Fruit fly (Drosophila melanogaster) whole organism, embryonic: Measurements from ENCODE around the gene Strip.

Source experiments
- Antp ChIP-seq: fragments of 200-800 bp; sonication (Bioruptor generic); optimal IDR thresholded peaks from 3 replicates; lab custom pipeline; 2016; ENCODE audit warnings: missing biosample characterization, missing genetic modification characterization
- Asciz ChIP-seq: fragments of 200-800 bp; sonication (Bioruptor generic); optimal IDR thresholded peaks from 2 replicates; lab custom pipeline; 2017; ENCODE audit warnings: missing biosample characterization, mild to moderate bottlenecking, missing genetic modification characterization, missing genetic modification reagents
- BEAF-32 ChIP-seq: fragments of 200-800 bp; sonication (Bioruptor generic); optimal IDR thresholded peaks from 3 replicates; lab custom pipeline; 2017; ENCODE audit warnings: missing biosample characterization, missing genetic modification characterization, mild to moderate bottlenecking, moderate library complexity, missing genetic modification reagents
- CG10274 ChIP-seq: fragments of 200-800 bp; sonication (Bioruptor generic); optimal IDR thresholded peaks from 3 replicates; lab custom pipeline; 2017; ENCODE audit warnings: missing biosample characterization, mild to moderate bottlenecking, missing genetic modification characterization
- CG10366 ChIP-seq: fragments of 200-800 bp; sonication (Bioruptor generic); IDR thresholded peaks from 2 replicates; pipeline ENCODE4 v1.3.6; 2022; ENCODE audit warnings: missing biosample characterization, missing genetic modification characterization
- CG11695 ChIP-seq: fragments of 200-800 bp; sonication (Bioruptor generic); IDR thresholded peaks from 3 replicates; pipeline ENCODE4 v1.3.6; 2022; ENCODE audit warnings: missing biosample characterization, missing genetic modification characterization
- CG11696 ChIP-seq: fragments of 200-800 bp; sonication (Bioruptor generic); IDR thresholded peaks from 2 replicates; pipeline ENCODE4 v1.3.6; 2022; ENCODE audit warnings: missing biosample characterization, missing genetic modification characterization
- CG1233 ChIP-seq: fragments of 200-800 bp; sonication (Bioruptor generic); optimal IDR thresholded peaks from 4 replicates; lab custom pipeline; 2018; ENCODE audit warnings: missing biosample characterization, mild to moderate bottlenecking, missing genetic modification characterization
- CG13296 ChIP-seq: fragments of 200-800 bp; sonication (Bioruptor generic); optimal IDR thresholded peaks from 3 replicates; lab custom pipeline; 2018; ENCODE audit warnings: missing biosample characterization, mild to moderate bottlenecking, missing genetic modification characterization
- CG13424 ChIP-seq: fragments of 200-800 bp; sonication (Bioruptor generic); optimal IDR thresholded peaks from 2 replicates; lab custom pipeline; 2019; ENCODE audit warnings: missing biosample characterization, mild to moderate bottlenecking, missing genetic modification characterization, moderate library complexity
- CG15011 ChIP-seq: fragments of 200-800 bp; sonication (Bioruptor generic); optimal IDR thresholded peaks from 3 replicates; lab custom pipeline; 2018; ENCODE audit warnings: missing biosample characterization, mild to moderate bottlenecking, missing genetic modification characterization
- CG16813 ChIP-seq: fragments of 200-800 bp; sonication (Bioruptor generic); IDR thresholded peaks from 3 replicates; pipeline ENCODE4 v1.3.6; 2022; ENCODE audit warnings: missing biosample characterization, missing genetic modification characterization; ENCODE audit not compliant: partially characterized antibody
- CG17385 ChIP-seq: fragments of 200-800 bp; sonication (Bioruptor generic); optimal IDR thresholded peaks from 3 replicates; lab custom pipeline; 2018; ENCODE audit warnings: missing biosample characterization, mild to moderate bottlenecking, missing genetic modification characterization
- CG17802 ChIP-seq: fragments of 200-800 bp; sonication (Bioruptor generic); optimal IDR thresholded peaks from 2 replicates; lab custom pipeline; 2018; ENCODE audit warnings: missing biosample characterization, mild to moderate bottlenecking, missing genetic modification characterization, moderate library complexity
- CG18599 ChIP-seq: fragments of 200-800 bp; sonication (Bioruptor generic); optimal IDR thresholded peaks from 3 replicates; lab custom pipeline; 2017; ENCODE audit warnings: missing biosample characterization, missing genetic modification characterization, mild to moderate bottlenecking, moderate library complexity, missing genetic modification reagents
- CG2129 ChIP-seq: fragments of 200-800 bp; sonication (Bioruptor generic); IDR thresholded peaks from 2 replicates; pipeline ENCODE4 v1.3.6; 2022; ENCODE audit warnings: missing biosample characterization, missing genetic modification characterization; ENCODE audit not compliant: partially characterized antibody
- CG32772 ChIP-seq: fragments of 200-800 bp; sonication (Bioruptor generic); IDR thresholded peaks from 2 replicates; pipeline ENCODE4 v1.3.6; 2022; ENCODE audit warnings: missing biosample characterization, missing genetic modification characterization
- CG4820 ChIP-seq: fragments of 200-800 bp; sonication (Bioruptor generic); optimal IDR thresholded peaks from 3 replicates; lab custom pipeline; 2016; ENCODE audit warnings: missing biosample characterization, missing genetic modification characterization
- CG7786 ChIP-seq: fragments of 200-800 bp; sonication (Bioruptor generic); optimal IDR thresholded peaks from 2 replicates; lab custom pipeline; 2016; ENCODE audit warnings: missing biosample characterization, missing genetic modification characterization
- CG8765 ChIP-seq: fragments of 200-800 bp; sonication (Bioruptor generic); IDR thresholded peaks from 2 replicates; pipeline ENCODE4 v1.3.6; 2022; ENCODE audit warnings: missing biosample characterization, missing genetic modification characterization
- CG9817 ChIP-seq: fragments of 200-800 bp; sonication (Bioruptor generic); optimal IDR thresholded peaks from 2 replicates; lab custom pipeline; 2018; ENCODE audit warnings: missing biosample characterization, mild to moderate bottlenecking, missing genetic modification characterization, moderate library complexity
- CTCF ChIP-seq: fragments of 200-800 bp; sonication (Bioruptor generic); optimal IDR thresholded peaks from 2 replicates; lab custom pipeline; 2017; ENCODE audit warnings: missing biosample characterization, mild to moderate bottlenecking, missing genetic modification characterization, moderate library complexity
- D19B ChIP-seq: fragments of 200-800 bp; sonication (Bioruptor generic); optimal IDR thresholded peaks from 2 replicates; lab custom pipeline; 2017; ENCODE audit warnings: missing biosample characterization, mild to moderate bottlenecking, missing genetic modification characterization
- Drgx ChIP-seq: fragments of 200-800 bp; sonication (Bioruptor generic); IDR thresholded peaks from 2 replicates; pipeline ENCODE4 v1.3.6; 2022; ENCODE audit warnings: missing biosample characterization, missing genetic modification characterization
- Fer3 ChIP-seq: fragments of 200-800 bp; sonication (Bioruptor generic); optimal IDR thresholded peaks from 2 replicates; lab custom pipeline; 2018; ENCODE audit warnings: missing biosample characterization, mild to moderate bottlenecking, missing genetic modification characterization, moderate library complexity
- Gsc ChIP-seq: fragments of 200-800 bp; sonication (Bioruptor generic); IDR thresholded peaks from 2 replicates; pipeline ENCODE4 v1.3.6; 2022; ENCODE audit warnings: missing biosample characterization, missing genetic modification characterization
- H15 ChIP-seq: fragments of 200-800 bp; sonication (Bioruptor generic); IDR thresholded peaks from 3 replicates; pipeline ENCODE4 v1.3.6; 2022; ENCODE audit warnings: missing biosample characterization, missing genetic modification characterization
- HLH4C ChIP-seq: fragments of 200-800 bp; sonication (Bioruptor generic); IDR thresholded peaks from 3 replicates; pipeline ENCODE4 v1.3.6; 2022; ENCODE audit warnings: missing biosample characterization, missing genetic modification characterization; ENCODE audit not compliant: partially characterized antibody
- Lpt ChIP-seq: fragments of >200 bp; optimal IDR thresholded peaks from 2 replicates; lab custom pipeline; 2018; ENCODE audit warnings: missing biosample characterization, missing genetic modification characterization
- MBD-R2 ChIP-seq: fragments of 200-800 bp; sonication (Bioruptor generic); IDR thresholded peaks from 2 replicates; pipeline ENCODE4 v1.3.6; 2022; ENCODE audit warnings: missing biosample characterization, missing genetic modification characterization
- Neu2 ChIP-seq: fragments of 200-800 bp; sonication (Bioruptor generic); optimal IDR thresholded peaks from 3 replicates; lab custom pipeline; 2016; ENCODE audit warnings: missing biosample characterization, missing genetic modification characterization, borderline replicate concordance
- Sin3A ChIP-seq: fragments of >200 bp; optimal IDR thresholded peaks from 2 replicates; lab custom pipeline; 2018
- Sox100B ChIP-seq: fragments of 200-800 bp; sonication (Bioruptor generic); optimal IDR thresholded peaks from 3 replicates; lab custom pipeline; 2018; ENCODE audit warnings: missing biosample characterization, mild to moderate bottlenecking, missing genetic modification characterization
- aop ChIP-seq: fragments of 200-800 bp; sonication (Bioruptor generic); IDR thresholded peaks from 2 replicates; pipeline ENCODE4 v1.3.6; 2022; ENCODE audit warnings: missing biosample characterization, missing genetic modification characterization
- ato ChIP-seq: fragments of 200-800 bp; sonication (Bioruptor generic); IDR thresholded peaks from 2 replicates; pipeline ENCODE4 v1.3.6; 2022; ENCODE audit warnings: missing biosample characterization, missing genetic modification characterization; ENCODE audit not compliant: partially characterized antibody
- chinmo ChIP-seq: fragments of 200-800 bp; sonication (Bioruptor generic); IDR thresholded peaks from 4 replicates; pipeline ENCODE4 v1.3.6; 2022; ENCODE audit warnings: missing biosample characterization, missing genetic modification characterization; ENCODE audit not compliant: partially characterized antibody
- croc ChIP-seq: fragments of 200-800 bp; sonication (Bioruptor generic); conservative IDR thresholded peaks from 3 replicates; pipeline ENCODE4 v1.3.6; 2022; ENCODE audit warnings: missing biosample characterization, missing genetic modification characterization
- ems ChIP-seq: fragments of 200-800 bp; sonication (Bioruptor generic); optimal IDR thresholded peaks from 3 replicates; lab custom pipeline; 2016; ENCODE audit warnings: missing biosample characterization, missing genetic modification characterization
- exex ChIP-seq: fragments of 200-800 bp; sonication (Bioruptor generic); optimal IDR thresholded peaks from 4 replicates; lab custom pipeline; 2018; ENCODE audit warnings: missing biosample characterization, mild to moderate bottlenecking, missing genetic modification characterization, moderate library complexity
- kni ChIP-seq: fragments of 200-800 bp; sonication (Bioruptor generic); optimal IDR thresholded peaks from 3 replicates; lab custom pipeline; 2017; ENCODE audit warnings: mild to moderate bottlenecking, missing biosample characterization, missing genetic modification reagents, missing genetic modification characterization
- lbe ChIP-seq: fragments of 200-800 bp; sonication (Bioruptor generic); optimal IDR thresholded peaks from 2 replicates; lab custom pipeline; 2016; ENCODE audit warnings: missing biosample characterization, mild to moderate bottlenecking, missing genetic modification characterization
- lilli ChIP-seq: fragments of 200-800 bp; sonication (Bioruptor generic); optimal IDR thresholded peaks from 3 replicates; lab custom pipeline; 2016; ENCODE audit warnings: missing biosample characterization, missing genetic modification characterization
- lola ChIP-seq, 3 experiments: fragments of >200 bp in 2 of 3; fragments of 200-800 bp in 1 of 3; sonication (Bioruptor generic) in 1 of 3; optimal IDR thresholded peaks; 2 replicates each; lab custom pipeline; 2017 to 2019; ENCODE audit warnings: missing biosample characterization in 3 of 3, missing genetic modification characterization in 3 of 3, mild to moderate bottlenecking in 1 of 3, moderate library complexity in 1 of 3
- nerfin-2 ChIP-seq: fragments of 200-800 bp; sonication (Bioruptor generic); IDR thresholded peaks from 2 replicates; pipeline ENCODE4 v1.3.6; 2022; ENCODE audit warnings: missing biosample characterization, missing genetic modification characterization; ENCODE audit not compliant: partially characterized antibody
- org-1 ChIP-seq: fragments of 200-800 bp; sonication (Bioruptor generic); optimal IDR thresholded peaks from 2 replicates; lab custom pipeline; 2017; ENCODE audit warnings: missing biosample characterization, missing genetic modification characterization
- sc ChIP-seq, 3 experiments: fragments of >200 bp in 2 of 3; fragments of 200-800 bp in 1 of 3; sonication (Bioruptor generic) in 1 of 3; optimal IDR thresholded peaks; 2 replicates in 2 of 3; 3 replicates in 1 of 3; lab custom pipeline; 2017; ENCODE audit warnings: mild to moderate bottlenecking in 1 of 3, missing biosample characterization in 1 of 3, missing genetic modification characterization in 1 of 3, missing genetic modification reagents in 1 of 3
- stc ChIP-seq: fragments of 200-800 bp; sonication (Bioruptor generic); IDR thresholded peaks from 2 replicates; pipeline ENCODE4 v1.3.6; 2022; ENCODE audit warnings: missing biosample characterization, missing genetic modification characterization
- twi ChIP-seq: fragments of 200-800 bp; optimal IDR thresholded peaks from 2 replicates; lab custom pipeline; 2019; ENCODE audit warnings: missing biosample characterization, mild to moderate bottlenecking, missing genetic modification characterization, moderate library complexity
- vfl ChIP-seq: fragments of 200-800 bp; sonication (Bioruptor generic); optimal IDR thresholded peaks from 2 replicates; lab custom pipeline; 2016; ENCODE audit warnings: missing biosample characterization, missing genetic modification characterization

Strip gene

dm6 chr3L:3301171-3301738 lies 27.4 kb downstream of the Strip start (continued):
- TF ChIP-seq CG11696 (GFP tag; lab: Robert Waterston, UW) (peak; percentile 73), CG1233 (GFP tag; lab: Kevin White, UChicago) (peak; percentile 90), croc (GFP tag; lab: Robert Waterston, UW) (peak; percentile 76), nerfin-2 (GFP tag; lab: Robert Waterston, UW) (no peak), ems (GFP tag; lab: Kevin White, UChicago) (peak; percentile 88), CG13424 (tag; lab: Kevin White, UChicago) (peak; percentile 94), stc (GFP tag; lab: Robert Waterston, UW) (peak; percentile 95), Antp (GFP tag; lab: Kevin White, UChicago) (peak; percentile 82), CG7786 (peak; percentile 86), Sin3A (lab: Kevin White, UChicago) (no peak), MBD-R2 (GFP tag; lab: Robert Waterston, UW) (peak; percentile 64; the same call in 1 of the 2 replicates), sc (optimal IDR thresholded peaks at IDR 0.05; lab: Kevin White, UChicago) (no peak), sc (GFP tag; optimal IDR thresholded peaks at IDR 0.05; lab: Kevin White, UChicago) (peak; percentile 84), twi (tag; lab: Kevin White, UChicago) (peak; percentile 75), CG13296 (GFP tag; lab: Kevin White, UChicago) (peak; percentile 94), Asciz (peak; percentile 91), CG32772 (GFP tag; lab: Robert Waterston, UW) (peak; percentile 87), Drgx (GFP tag; lab: Robert Waterston, UW) (peak; percentile 73), CG10366 (GFP tag; lab: Robert Waterston, UW) (peak; percentile 92), ato (GFP tag; lab: Robert Waterston, UW) (no peak), D19B (peak; percentile 74), CG17802 (peak; percentile 57), CG9817 (peak; percentile 84), Gsc (peak; percentile 58; the same call in 1 of the 2 replicates), Sox100B (GFP tag; lab: Kevin White, UChicago) (peak; percentile 92), CG18599 (GFP tag; lab: Kevin White, UChicago) (peak; percentile 96), HLH4C (no peak), H15 (GFP tag; lab: Robert Waterston, UW) (peak; percentile 86), BEAF-32 (GFP tag; lab: Kevin White, UChicago) (no peak), Fer3 (tag; lab: Kevin White, UChicago) (peak; percentile 93), CG8765 (GFP tag; lab: Robert Waterston, UW) (peak; percentile 34; the same call in 1 of the 2 replicates), CG2129 (GFP tag; lab: Robert Waterston, UW) (no peak), CG16813 (GFP tag; lab: Robert Waterston, UW) (no peak), CG11695 (GFP tag; lab: Robert Waterston, UW) (peak; percentile 94), CG4820 (GFP tag; lab: Kevin White, UChicago) (peak; percentile 90), chinmo (GFP tag; lab: Robert Waterston, UW) (peak; percentile 77; the same call in 2 of the 4 replicates), org-1 (GFP tag; lab: Kevin White, UChicago) (peak; percentile 89), kni (GFP tag; lab: Kevin White, UChicago) (peak; percentile 85), CTCF (GFP tag; lab: Kevin White, UChicago) (peak; percentile 60), CG17385 (peak; percentile 91), lbe (GFP tag; lab: Kevin White, UChicago) (peak; percentile 42), CG15011 (GFP tag; lab: Kevin White, UChicago) (peak; percentile 84), Neu2 (GFP tag; lab: Kevin White, UChicago) (no peak), exex (tag; lab: Kevin White, UChicago) (peak; percentile 100), lola (GFP tag; optimal IDR thresholded peaks at IDR 0.05; lab: Kevin White, UChicago) (peak in 1 of 3 experiments; percentile 83), CG10274 (peak; percentile 56), Lpt (GFP tag; lab: Kevin White, UChicago) (no peak), vfl (GFP tag; lab: Kevin White, UChicago) (peak; percentile 73), lilli (GFP tag; lab: Kevin White, UChicago) (peak; percentile 91), aop (GFP tag; lab: Robert Waterston, UW) (peak; percentile 55; the same call in 1 of the 2 replicates)
